Worm (Caenorhabditis elegans): ENCODE measurements around the gene ZK809.1.

The ZK809.1 gene

DNA sequence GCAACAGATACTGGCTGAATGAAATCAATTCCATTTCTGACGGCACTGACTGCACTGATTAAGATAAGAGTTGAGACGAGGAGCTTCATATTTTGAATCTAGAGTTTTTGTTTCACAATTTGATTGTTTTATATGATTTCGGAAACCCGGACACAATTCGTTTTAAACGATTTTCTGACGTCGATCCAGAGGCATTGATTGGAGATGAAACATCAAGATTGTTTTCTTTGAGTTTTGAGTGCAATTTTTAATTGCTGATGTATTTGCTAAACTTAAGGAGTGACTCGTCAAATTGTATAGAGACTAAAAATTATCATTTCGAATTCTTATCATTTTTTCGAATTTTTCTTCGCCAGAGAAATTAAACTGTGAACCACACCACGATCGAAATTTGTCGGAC, 14.1 kb upstream of the ZK809.1 start, which contains the start of gene lys-6:
Gene lys-6 (minus strand): TSS at position 101 of the 400 bp plus-strand sequence.
- TF ChIP-seq efl-1 (optimal IDR thresholded peaks at IDR 0.05) (no peak), efl-1 (GFP tag; optimal IDR thresholded peaks at IDR 0.05 in 1 of 2) (peak in 1 of 2 experiments; percentile 68), nhr-77 (tag; optimal IDR thresholded peaks at IDR 0.05) (no peak)

DNA sequence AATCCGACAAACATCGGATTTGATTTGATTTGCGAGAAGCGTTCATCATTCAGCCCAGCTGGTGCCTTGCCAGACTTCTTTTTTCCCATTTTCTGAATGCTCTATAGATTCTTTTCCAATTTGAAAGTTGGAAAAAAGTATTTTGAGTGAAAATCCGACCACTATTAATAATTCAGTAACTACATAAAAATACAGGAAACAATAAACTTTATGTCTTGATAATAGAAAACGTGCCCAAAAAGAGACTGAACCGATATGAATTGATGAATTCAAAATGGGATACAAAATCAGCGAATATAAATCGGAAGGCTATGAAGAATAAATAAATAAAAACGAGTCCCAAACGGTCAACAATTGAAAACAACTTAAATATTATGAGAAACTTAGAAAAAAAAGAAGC, 10.2 kb upstream of the ZK809.1 start, which contains the start of gene F58B3.4:
Gene F58B3.4 (minus strand): TSS at position 101 of the 400 bp plus-strand sequence.
- no peak for TF ChIP-seq tlp-1 (tag; optimal IDR thresholded peaks at IDR 0.05)
- no peak for TF ChIP-seq lin-15B (tag; optimal IDR thresholded peaks at IDR 0.05)
- no peak for TF ChIP-seq efl-1 (optimal IDR thresholded peaks at IDR 0.05)
- TF ChIP-seq efl-1 (GFP tag; optimal IDR thresholded peaks at IDR 0.05 in 1 of 2), result no peak
- no peak for TF ChIP-seq unc-62 (GFP tag; optimal IDR thresholded peaks at IDR 0.05)
- TF ChIP-seq lin-39 (tag; optimal IDR thresholded peaks at IDR 0.05), result no peak
- no peak for TF ChIP-seq sptf-1 (tag; optimal IDR thresholded peaks at IDR 0.05)
- TF ChIP-seq ztf-4 (tag; optimal IDR thresholded peaks at IDR 0.05), result no peak
- TF ChIP-seq aly-2 (tag; optimal IDR thresholded peaks at IDR 0.05), result no peak
- TF ChIP-seq snu-23 (GFP tag; optimal IDR thresholded peaks at IDR 0.05), result no peak
- no peak for TF ChIP-seq nhr-237 (tag; optimal IDR thresholded peaks at IDR 0.05)
- TF ChIP-seq lin-35 (GFP tag; optimal IDR thresholded peaks at IDR 0.05), result no peak
- no peak for TF ChIP-seq aha-1 (tag; optimal IDR thresholded peaks at IDR 0.05)
- no peak for TF ChIP-seq zag-1 (tag; optimal IDR thresholded peaks at IDR 0.05)
- no peak for TF ChIP-seq ets-5 (GFP tag; IDR thresholded peaks at IDR 0.05)
- no peak for TF ChIP-seq pag-3 (tag; optimal IDR thresholded peaks at IDR 0.05; ENCODE audit: borderline replicate concordance, insufficient read depth)
- TF ChIP-seq nhr-77 (tag; optimal IDR thresholded peaks at IDR 0.05), result no peak
- no peak for TF ChIP-seq elt-2 (tag; optimal IDR thresholded peaks at IDR 0.05)
- TF ChIP-seq ceh-88 (GFP tag; IDR thresholded peaks at IDR 0.05), result no peak
- TF ChIP-seq swsn-7 (tag; optimal IDR thresholded peaks at IDR 0.05), result no peak
- TF ChIP-seq unc-98 (GFP tag; IDR thresholded peaks at IDR 0.05), result no peak

DNA sequence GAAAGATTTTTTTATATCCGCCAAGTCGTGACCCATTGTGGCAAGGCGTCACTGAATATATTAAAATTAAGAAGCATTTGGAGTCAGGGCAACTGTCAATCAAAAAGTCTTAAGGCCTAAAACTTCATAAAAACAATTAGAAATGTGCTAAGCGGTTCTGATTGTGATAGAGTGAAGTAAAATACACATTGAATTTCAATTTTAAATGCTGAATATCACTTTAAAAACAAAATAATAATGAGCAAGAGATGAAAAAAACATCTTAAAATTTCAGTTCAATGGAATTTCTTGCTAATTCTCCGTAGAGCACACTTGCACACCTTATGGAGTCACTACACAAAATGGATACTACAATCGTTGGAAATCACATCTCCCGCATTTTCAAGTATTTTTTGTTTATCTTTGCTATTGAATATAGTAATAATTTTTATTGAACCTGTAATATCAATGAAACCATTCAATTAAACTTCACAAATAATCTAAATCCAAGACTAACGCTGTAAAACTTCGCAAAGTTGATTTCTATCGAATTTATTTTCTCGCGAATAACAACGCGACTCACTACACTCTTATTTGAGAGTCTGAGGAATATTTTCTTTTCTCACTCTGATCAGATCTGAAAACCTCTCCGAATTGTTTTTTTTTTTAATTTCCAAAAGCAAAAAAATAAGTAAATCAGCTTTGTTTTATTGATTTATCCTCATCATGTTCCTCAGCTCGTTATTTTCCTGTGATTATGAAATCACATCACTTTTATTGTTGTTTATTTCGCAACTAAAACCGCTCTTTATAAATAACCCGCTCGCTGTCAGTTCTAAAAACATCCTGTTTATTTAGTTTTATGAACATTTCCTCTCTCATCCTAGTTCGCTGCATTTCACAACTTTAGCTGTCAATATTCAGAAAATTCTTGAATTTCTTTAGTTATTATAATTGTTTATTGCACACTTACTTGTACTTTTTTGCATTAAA, 6.2 kb upstream of the ZK809.1 start, which contains the start of gene mars-1:
Gene mars-1 (minus strand): TSS at position 51 of the 972 bp plus-strand sequence.
- TF ChIP-seq snu-23 (GFP tag; optimal IDR thresholded peaks at IDR 0.05) (peak; percentile 85), elt-2 (tag; optimal IDR thresholded peaks at IDR 0.05) (peak; percentile 16), pax-3 (tag; optimal IDR thresholded peaks at IDR 0.05) (peak; percentile 81), nhr-84 (tag; optimal IDR thresholded peaks at IDR 0.05) (no peak), nhr-20 (tag; optimal IDR thresholded peaks at IDR 0.05) (peak; percentile 86), unc-98 (GFP tag; IDR thresholded peaks at IDR 0.05) (peak; percentile 7; the same call in 1 of the 2 replicates), nhr-71 (tag; optimal IDR thresholded peaks at IDR 0.05) (peak; percentile 89), fkh-4 (tag; optimal IDR thresholded peaks at IDR 0.05; ENCODE audit: borderline replicate concordance) (no peak), C16A3.4 (tag; optimal IDR thresholded peaks at IDR 0.05) (peak; percentile 89), unc-86 (tag; optimal IDR thresholded peaks at IDR 0.05) (peak; percentile 56), swsn-7 (tag; optimal IDR thresholded peaks at IDR 0.05) (peak; percentile 63), nhr-11 (tag; optimal IDR thresholded peaks at IDR 0.05) (no peak), Y116A8C.19 (tag; optimal IDR thresholded peaks at IDR 0.05; ENCODE audit: borderline replicate concordance) (no peak), zip-4 (GFP tag; optimal IDR thresholded peaks at IDR 0.05) (no peak), mef-2 (tag; optimal IDR thresholded peaks at IDR 0.05) (no peak), blmp-1 (tag; optimal IDR thresholded peaks at IDR 0.05) (peak; percentile 12), fkh-8 (tag; optimal IDR thresholded peaks at IDR 0.05) (peak; percentile 86), C04F5.9 (tag; optimal IDR thresholded peaks at IDR 0.05) (peak; percentile 62), zag-1 (tag; optimal IDR thresholded peaks at IDR 0.05) (no peak), xbp-1 (tag; optimal IDR thresholded peaks at IDR 0.05) (peak; percentile 77), nhr-90 (tag; optimal IDR thresholded peaks at IDR 0.05; ENCODE audit: poor library complexity) (peak; percentile 80), hlh-4 (tag; optimal IDR thresholded peaks at IDR 0.05) (no peak), C34B4.2 (tag; optimal IDR thresholded peaks at IDR 0.05) (no peak), ceh-82 (tag; optimal IDR thresholded peaks at IDR 0.05) (peak; percentile 12 to 53 (median 49)), lsy-2 (tag; optimal IDR thresholded peaks at IDR 0.05) (peak; percentile 65 to 88), egl-27 (tag; optimal IDR thresholded peaks at IDR 0.05) (no peak), ceh-8 (GFP tag; optimal IDR thresholded peaks at IDR 0.05) (no peak), alr-1 (tag; optimal IDR thresholded peaks at IDR 0.05; ENCODE audit: borderline replicate concordance) (no peak), vab-15 (tag; optimal IDR thresholded peaks at IDR 0.05) (peak; percentile 80), F16B12.6 (tag; optimal IDR thresholded peaks at IDR 0.05) (peak; percentile 19), sptf-1 (tag; optimal IDR thresholded peaks at IDR 0.05) (no peak), snpc-4 (tag; optimal IDR thresholded peaks at IDR 0.05) (peak; percentile 17)

Measured in whole organism, L1 larva.